Worm (Caenorhabditis elegans) whole organism, mixed stage, embryonic: Measurements from ENCODE around the gene ZC178.2.

ENCODE experiments used
- bed-3 ChIP-seq: fragments of 200-800 bp; sonication (Bioruptor generic); optimal IDR thresholded peaks from 3 replicates; lab custom pipeline; 2018; ENCODE audit warnings: mild to moderate bottlenecking, missing genetic modification characterization, moderate library complexity, missing compliant biosample characterization
- blmp-1 ChIP-seq: fragments of 150-350 bp; optimal IDR thresholded peaks from 2 replicates; lab custom pipeline; 2014; ENCODE audit warnings: missing biosample characterization, missing genetic modification characterization
- drap-1 ChIP-seq: fragments of 200-800 bp; sonication (Bioruptor generic); optimal IDR thresholded peaks from 3 replicates; lab custom pipeline; 2018; ENCODE audit warnings: mild to moderate bottlenecking, missing genetic modification characterization, missing compliant biosample characterization
- elt-1 ChIP-seq: sonication (generic microtip); optimal IDR thresholded peaks from 2 replicates; lab custom pipeline; 2017; ENCODE audit warnings: missing genetic modification characterization, mild to moderate bottlenecking, missing compliant biosample characterization, antibody characterized with exemption, moderate library complexity, borderline replicate concordance; ENCODE audit not compliant: insufficient read depth
- flh-1 ChIP-seq: fragments of 200-800 bp; sonication (Bioruptor generic); optimal IDR thresholded peaks from 2 replicates; lab custom pipeline; 2018; ENCODE audit warnings: mild to moderate bottlenecking, missing genetic modification characterization, moderate library complexity, missing compliant biosample characterization
- lin-13 ChIP-seq: fragments of 150-350 bp; optimal IDR thresholded peaks from 2 replicates; lab custom pipeline; 2014; ENCODE audit warnings: missing biosample characterization, missing genetic modification characterization
- lsy-2 ChIP-seq: fragments of 150-350 bp; optimal IDR thresholded peaks from 2 replicates; lab custom pipeline; 2014; ENCODE audit warnings: missing biosample characterization, missing genetic modification characterization
- nhr-12 ChIP-seq: fragments of 150-350 bp; optimal IDR thresholded peaks from 2 replicates; lab custom pipeline; 2014; ENCODE audit warnings: missing biosample characterization, missing genetic modification characterization
- nhr-28 ChIP-seq: fragments of 150-350 bp; optimal IDR thresholded peaks from 2 replicates; lab custom pipeline; 2014; ENCODE audit warnings: missing biosample characterization, missing genetic modification characterization
- pha-4 ChIP-seq: fragments of 150-350 bp; optimal IDR thresholded peaks from 2 replicates; lab custom pipeline; 2018; ENCODE audit warnings: missing biosample characterization, missing genetic modification reagents, missing genetic modification characterization
- sem-2 ChIP-seq: fragments of 200-800 bp; sonication (Bioruptor generic); optimal IDR thresholded peaks from 2 replicates; lab custom pipeline; 2018; ENCODE audit warnings: mild to moderate bottlenecking, missing genetic modification characterization, missing compliant biosample characterization
- sptf-1 ChIP-seq: sonication (generic microtip); optimal IDR thresholded peaks from 2 replicates; lab custom pipeline; 2017; ENCODE audit warnings: mild to moderate bottlenecking, missing genetic modification characterization, moderate library complexity, missing compliant biosample characterization
- unc-62 ChIP-seq: fragments of 150-350 bp; optimal IDR thresholded peaks from 2 replicates; lab custom pipeline; 2014; ENCODE audit warnings: missing biosample characterization, missing genetic modification reagents, missing genetic modification characterization
- ztf-11 ChIP-seq: fragments of 150-350 bp; optimal IDR thresholded peaks from 2 replicates; lab custom pipeline; 2014; ENCODE audit warnings: missing biosample characterization, missing genetic modification characterization

ce11 chrV:8729100-8729499 lies 17.3 kb upstream of the ZC178.2 start, which contains the start of gene ZC196.5:
- TF ChIP-seq bed-3 (GFP tag; lab: Kevin White, UChicago), result no peak
- no peak for TF ChIP-seq ztf-11 (tag; lab: Kevin White, UChicago)
- TF ChIP-seq drap-1 (GFP tag; lab: Kevin White, UChicago), result no peak
- TF ChIP-seq elt-1 (tag; lab: Kevin White, UChicago), result no peak
- TF ChIP-seq lin-13 (tag; lab: Kevin White, UChicago), result no peak
- no peak for TF ChIP-seq nhr-28 (tag; lab: Kevin White, UChicago)
- TF ChIP-seq sptf-1 (tag; lab: Kevin White, UChicago), result no peak
- no peak for TF ChIP-seq blmp-1 (tag; lab: Kevin White, UChicago)
- no peak for TF ChIP-seq lsy-2 (tag; lab: Kevin White, UChicago)
- TF ChIP-seq nhr-12 (tag; lab: Kevin White, UChicago), result no peak
- no peak for TF ChIP-seq flh-1 (GFP tag; lab: Kevin White, UChicago)
- TF ChIP-seq pha-4 (tag; lab: Kevin White, UChicago), result no peak
- no peak for TF ChIP-seq sem-2 (GFP tag; lab: Kevin White, UChicago)
- TF ChIP-seq unc-62 (GFP tag; lab: Kevin White, UChicago), result no peak
